Worm (Caenorhabditis elegans) whole organism, early embryonic: ENCODE measurements around the gene B0035.15.

Experiments used
- F13C5.2 ChIP-seq: sonication (generic microtip); optimal IDR thresholded peaks from 2 replicates; lab custom pipeline; 2017; ENCODE audit warnings: mild to moderate bottlenecking, missing genetic modification characterization, inconsistent platforms, missing compliant biosample characterization
- ama-1 ChIP-seq: fragments of 150-350 bp; optimal IDR thresholded peaks from 2 replicates; lab custom pipeline; 2014
- ceh-13 ChIP-seq: fragments of 200-800 bp; sonication (Bioruptor generic); optimal IDR thresholded peaks from 2 replicates; lab custom pipeline; 2018; ENCODE audit warnings: mild to moderate bottlenecking, missing genetic modification characterization, missing compliant biosample characterization
- ceh-36 ChIP-seq: sonication (generic microtip); optimal IDR thresholded peaks from 2 replicates; lab custom pipeline; 2016; ENCODE audit warnings: missing genetic modification characterization, inconsistent platforms, missing compliant biosample characterization
- ets-7 ChIP-seq: sonication (generic microtip); optimal IDR thresholded peaks from 2 replicates; lab custom pipeline; 2016; ENCODE audit warnings: missing genotype, missing genetic modification characterization, missing compliant biosample characterization
- flt-1 ChIP-seq: fragments of 200-800 bp; sonication (Bioruptor generic); IDR thresholded peaks from 2 replicates; pipeline ENCODE4 v1.3.6; 2022; ENCODE audit warnings: missing genetic modification characterization, missing compliant biosample characterization
- hmg-4 ChIP-seq: fragments of 200-800 bp; sonication (Bioruptor generic); optimal IDR thresholded peaks from 2 replicates; lab custom pipeline; 2018; ENCODE audit warnings: mild to moderate bottlenecking, missing genetic modification characterization, missing compliant biosample characterization
- hnd-1 ChIP-seq: sonication (generic microtip); optimal IDR thresholded peaks from 2 replicates; lab custom pipeline; 2016; ENCODE audit warnings: missing genetic modification characterization, missing compliant biosample characterization
- pes-1 ChIP-seq: fragments of 200-800 bp; sonication (Bioruptor generic); IDR thresholded peaks from 2 replicates; pipeline ENCODE4 v1.3.6; 2022; ENCODE audit warnings: missing genetic modification reagents, missing genetic modification characterization, missing compliant biosample characterization
- scrt-1 ChIP-seq: fragments of 200-800 bp; sonication (Bioruptor generic); IDR thresholded peaks from 2 replicates; pipeline ENCODE4 v1.3.6; 2022; ENCODE audit warnings: missing genetic modification characterization, missing compliant biosample characterization
- tbx-37 ChIP-seq: fragments of 200-800 bp; sonication (Bioruptor generic); conservative IDR thresholded peaks from 2 replicates; pipeline ENCODE4 v1.3.6; 2022; ENCODE audit warnings: missing genetic modification reagents, missing genetic modification characterization, missing compliant biosample characterization
- tra-4 ChIP-seq: sonication (generic microtip); optimal IDR thresholded peaks from 2 replicates; lab custom pipeline; 2017; ENCODE audit warnings: missing genetic modification characterization, missing compliant biosample characterization

DNA sequence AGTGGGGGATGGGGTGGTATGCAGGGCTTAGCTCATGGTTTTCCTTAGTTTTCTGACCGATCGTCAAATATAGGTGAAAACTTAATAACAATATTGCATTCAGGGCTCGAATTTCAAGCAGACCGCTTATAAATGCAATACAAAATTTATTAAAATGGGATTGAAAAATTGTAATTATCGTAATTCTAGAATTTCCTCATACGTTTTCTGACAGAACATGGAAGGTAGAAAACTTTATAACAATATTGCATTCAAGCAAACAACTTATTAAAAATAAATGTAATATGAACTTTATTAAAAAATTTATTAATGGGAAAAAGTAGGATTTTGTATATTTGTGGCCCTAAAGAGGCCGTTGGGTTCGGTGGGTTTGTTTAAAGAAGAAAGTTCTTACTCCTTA is 25.6 kb upstream of the B0035.15 start:
- TF ChIP-seq F13C5.2 (no peak), ceh-36 (tag; lab: Kevin White, UChicago) (no peak), ama-1 (lab: Kevin White, UChicago) (no peak), flt-1 (GFP tag; lab: Robert Waterston, UW) (no peak), tra-4 (tag; lab: Kevin White, UChicago) (no peak), hnd-1 (no peak), tbx-37 (GFP tag; lab: Robert Waterston, UW) (no peak), ceh-13 (GFP tag; lab: Kevin White, UChicago) (no peak), scrt-1 (GFP tag; lab: Robert Waterston, UW) (no peak), ets-7 (tag; lab: Kevin White, UChicago) (no peak), pes-1 (GFP tag; lab: Robert Waterston, UW) (peak; percentile 42; the same call in 1 of the 2 replicates), hmg-4 (GFP tag; lab: Kevin White, UChicago) (no peak)
